Worm (Caenorhabditis elegans): Measurements from ENCODE around the gene T10C6.16.

DNA sequence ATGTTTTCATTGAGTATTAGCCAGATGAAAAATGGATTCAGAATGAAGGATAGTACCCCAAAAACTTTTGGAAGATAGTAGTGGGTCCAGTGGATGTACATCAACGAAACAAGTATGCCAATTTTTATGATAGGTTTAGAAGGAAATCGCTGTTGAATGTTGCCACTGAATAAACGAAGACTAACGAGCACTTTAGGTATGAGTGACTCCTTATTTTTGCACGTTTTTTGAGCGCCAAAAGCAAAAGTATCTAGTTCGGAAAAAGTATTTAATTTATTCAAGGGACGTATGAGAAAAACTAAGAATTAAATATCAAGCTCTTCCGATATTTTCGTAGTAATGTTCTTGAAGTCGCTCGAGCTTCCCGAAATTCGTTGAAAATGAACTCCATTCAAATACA, 41.1 kb upstream of the T10C6.16 start, which contains the start of gene srj-10:
- TF ChIP-seq unc-62 (GFP tag; optimal IDR thresholded peaks at IDR 0.05) (no peak), unc-55 (GFP tag; optimal IDR thresholded peaks at IDR 0.05) (no peak), nhr-129 (tag; optimal IDR thresholded peaks at IDR 0.05) (no peak), R02D3.7 (tag; optimal IDR thresholded peaks at IDR 0.05) (no peak), sem-4 (tag; optimal IDR thresholded peaks at IDR 0.05) (no peak), alr-1 (tag; optimal IDR thresholded peaks at IDR 0.05) (no peak), snpc-4 (tag; optimal IDR thresholded peaks at IDR 0.05) (no peak), nhr-6 (tag; optimal IDR thresholded peaks at IDR 0.05) (no peak), zag-1 (tag; optimal IDR thresholded peaks at IDR 0.05) (no peak), egl-27 (tag; optimal IDR thresholded peaks at IDR 0.05) (no peak)
